Worm (Caenorhabditis elegans) whole organism, L4/young adult: ENCODE data around the gene nspf-2.

Experiments used
- W03F9.2 ChIP-seq: fragments of 150-350 bp; optimal IDR thresholded peaks from 2 replicates; lab custom pipeline; 2014; ENCODE audit warnings: missing biosample characterization, missing genetic modification characterization
- him-1 ChIP-seq: sonication (generic microtip); optimal IDR thresholded peaks from 2 replicates; lab custom pipeline; 2016; ENCODE audit warnings: missing genotype, missing genetic modification reagents, missing genetic modification characterization, missing compliant biosample characterization

- TF ChIP-seq W03F9.2 (no peak), him-1 (tag; lab: Kevin White, UChicago) (no peak)
Measured at ce11 chrII:2735644-2736043, 46.9 kb downstream of the nspf-2 start.
